Fruit fly (Drosophila melanogaster) whole organism, embryonic: ENCODE data around the gene Obp99b.

Experiments used
- Adf1 ChIP-seq: fragments of 200-800 bp; sonication (Bioruptor generic); IDR thresholded peaks from 2 replicates; pipeline ENCODE4 v1.3.6; 2022; ENCODE audit warnings: missing biosample characterization, missing genetic modification characterization
- CG10147 ChIP-seq: fragments of 200-800 bp; sonication (Bioruptor generic); optimal IDR thresholded peaks from 2 replicates; lab custom pipeline; 2019; ENCODE audit warnings: missing biosample characterization, mild to moderate bottlenecking, missing genetic modification characterization, moderate library complexity
- CG10321 ChIP-seq: fragments of 200-800 bp; sonication (Bioruptor generic); IDR thresholded peaks from 2 replicates; pipeline ENCODE4 v1.3.6; 2022; ENCODE audit warnings: missing biosample characterization, missing genetic modification characterization
- CG12391 ChIP-seq: fragments of 200-800 bp; sonication (Bioruptor generic); optimal IDR thresholded peaks from 3 replicates; lab custom pipeline; 2018; ENCODE audit warnings: missing biosample characterization, mild to moderate bottlenecking, missing genetic modification characterization, moderate library complexity
- CG14014 ChIP-seq: fragments of 200-800 bp; sonication (Bioruptor generic); IDR thresholded peaks from 2 replicates; pipeline ENCODE4 v1.3.6; 2022; ENCODE audit warnings: missing biosample characterization, missing genetic modification characterization
- CG15479 ChIP-seq: fragments of 200-800 bp; sonication (Bioruptor generic); optimal IDR thresholded peaks from 3 replicates; lab custom pipeline; 2019; ENCODE audit warnings: missing biosample characterization, mild to moderate bottlenecking, missing genetic modification characterization, moderate library complexity
- CG15696 ChIP-seq: fragments of 200-800 bp; sonication (Bioruptor generic); optimal IDR thresholded peaks from 2 replicates; lab custom pipeline; 2019; ENCODE audit warnings: missing biosample characterization, mild to moderate bottlenecking, missing genetic modification characterization, moderate library complexity
- CG16813 ChIP-seq: fragments of 200-800 bp; sonication (Bioruptor generic); IDR thresholded peaks from 3 replicates; pipeline ENCODE4 v1.3.6; 2022; ENCODE audit warnings: missing biosample characterization, missing genetic modification characterization; ENCODE audit not compliant: partially characterized antibody
- CG1832 ChIP-seq: fragments of 200-800 bp; sonication (Bioruptor generic); optimal IDR thresholded peaks from 2 replicates; lab custom pipeline; 2017; ENCODE audit warnings: missing biosample characterization, mild to moderate bottlenecking, missing genetic modification characterization, inconsistent platforms
- CG31388 ChIP-seq: fragments of 200-800 bp; sonication (Bioruptor generic); optimal IDR thresholded peaks from 2 replicates; lab custom pipeline; 2016; ENCODE audit warnings: missing biosample characterization, missing genetic modification characterization
- CG32767 ChIP-seq: fragments of 200-800 bp; sonication (Bioruptor generic); IDR thresholded peaks from 2 replicates; pipeline ENCODE4 v1.3.6; 2022; ENCODE audit warnings: missing biosample characterization, missing genetic modification characterization
- CG6791 ChIP-seq: fragments of 200-800 bp; sonication (Bioruptor generic); IDR thresholded peaks from 3 replicates; pipeline ENCODE4 v1.3.6; 2022; ENCODE audit warnings: missing biosample characterization, missing genetic modification characterization; ENCODE audit not compliant: partially characterized antibody
- CG7987 ChIP-seq: fragments of 200-800 bp; sonication (Bioruptor generic); optimal IDR thresholded peaks from 2 replicates; lab custom pipeline; 2018; ENCODE audit warnings: missing biosample characterization, mild to moderate bottlenecking, missing genetic modification characterization, moderate library complexity
- CG8478 ChIP-seq: fragments of >200 bp; optimal IDR thresholded peaks from 2 replicates; lab custom pipeline; 2018
- D ChIP-seq, 2 experiments: fragments of 200-800 bp in 1 of 2; fragments of >200 bp in 1 of 2; sonication (Bioruptor generic) in 1 of 2; optimal IDR thresholded peaks; 2 replicates in 1 of 2; 3 replicates in 1 of 2; lab custom pipeline; 2017; ENCODE audit warnings: mild to moderate bottlenecking in 1 of 2, missing biosample characterization in 1 of 2, missing genetic modification characterization in 1 of 2, missing genetic modification reagents in 1 of 2
- Deaf1 ChIP-seq: fragments of 200-800 bp; optimal IDR thresholded peaks from 3 replicates; lab custom pipeline; 2019; ENCODE audit warnings: missing biosample characterization, mild to moderate bottlenecking, missing genetic modification characterization, moderate library complexity
- Dll ChIP-seq: fragments of 200-800 bp; sonication (Bioruptor generic); IDR thresholded peaks from 4 replicates; pipeline ENCODE4 v1.3.6; 2022; ENCODE audit warnings: missing biosample characterization, missing genetic modification characterization; ENCODE audit not compliant: partially characterized antibody
- Elba2 ChIP-seq: fragments of 200-800 bp; sonication (Bioruptor generic); optimal IDR thresholded peaks from 3 replicates; lab custom pipeline; 2016; ENCODE audit warnings: missing biosample characterization, missing genetic modification characterization
- Jarid2 ChIP-seq: fragments of 200-800 bp; sonication (Bioruptor generic); optimal IDR thresholded peaks from 3 replicates; lab custom pipeline; 2017; ENCODE audit warnings: mild to moderate bottlenecking, missing biosample characterization, missing genetic modification reagents, missing genetic modification characterization
- Nf-YA ChIP-seq: fragments of 200-800 bp; sonication (Bioruptor generic); IDR thresholded peaks from 2 replicates; pipeline ENCODE4 v1.3.6; 2022; ENCODE audit warnings: missing biosample characterization, missing genetic modification characterization
- Nf-YB ChIP-seq: fragments of 200-800 bp; sonication (Bioruptor generic); optimal IDR thresholded peaks from 3 replicates; lab custom pipeline; 2019; ENCODE audit warnings: missing biosample characterization, mild to moderate bottlenecking, missing genetic modification characterization, moderate library complexity
- Nf-YC ChIP-seq: fragments of 200-800 bp; optimal IDR thresholded peaks from 3 replicates; lab custom pipeline; 2019; ENCODE audit warnings: missing biosample characterization, mild to moderate bottlenecking, missing genetic modification characterization, moderate library complexity
- Scr ChIP-seq: fragments of 200-800 bp; sonication (Bioruptor generic); IDR thresholded peaks from 2 replicates; pipeline ENCODE4 v1.3.6; 2022; ENCODE audit warnings: missing biosample characterization, missing genetic modification characterization; ENCODE audit not compliant: partially characterized antibody
- Trl ChIP-seq, 3 experiments: fragments of >200 bp in 2 of 3; fragments of 200-800 bp in 1 of 3; sonication (Bioruptor generic) in 1 of 3; optimal IDR thresholded peaks; 2 replicates in 1 of 3; 3 replicates in 2 of 3; lab custom pipeline; 2016 to 2017; ENCODE audit warnings: missing biosample characterization in 1 of 3, missing genetic modification characterization in 1 of 3
- al ChIP-seq: fragments of 200-800 bp; sonication (Bioruptor generic); IDR thresholded peaks from 2 replicates; pipeline ENCODE4 v1.3.6; 2022; ENCODE audit warnings: missing biosample characterization, missing genetic modification characterization
- bab2 ChIP-seq: fragments of 200-800 bp; sonication (Bioruptor generic); optimal IDR thresholded peaks from 2 replicates; lab custom pipeline; 2016; ENCODE audit warnings: missing biosample characterization, missing genetic modification characterization
- btn ChIP-seq: fragments of 200-800 bp; sonication (Bioruptor generic); optimal IDR thresholded peaks from 2 replicates; lab custom pipeline; 2016; ENCODE audit warnings: missing biosample characterization, missing genetic modification characterization
- cg ChIP-seq: fragments of 200-800 bp; sonication (Bioruptor generic); optimal IDR thresholded peaks from 3 replicates; lab custom pipeline; 2019; ENCODE audit warnings: missing biosample characterization, mild to moderate bottlenecking, missing genetic modification characterization, moderate library complexity
- chinmo ChIP-seq: fragments of 200-800 bp; sonication (Bioruptor generic); IDR thresholded peaks from 4 replicates; pipeline ENCODE4 v1.3.6; 2022; ENCODE audit warnings: missing biosample characterization, missing genetic modification characterization; ENCODE audit not compliant: partially characterized antibody
- ewg ChIP-seq: fragments of 200-800 bp; sonication (Bioruptor generic); optimal IDR thresholded peaks from 3 replicates; lab custom pipeline; 2017; ENCODE audit warnings: mild to moderate bottlenecking, missing biosample characterization, missing genetic modification reagents, missing genetic modification characterization
- fu2 ChIP-seq: fragments of 200-800 bp; sonication (Bioruptor generic); optimal IDR thresholded peaks from 2 replicates; lab custom pipeline; 2016; ENCODE audit warnings: missing biosample characterization, missing genetic modification characterization
- gsb-n ChIP-seq: fragments of 200-800 bp; sonication (Bioruptor generic); optimal IDR thresholded peaks from 3 replicates; lab custom pipeline; 2018; ENCODE audit warnings: missing biosample characterization, mild to moderate bottlenecking, missing genetic modification characterization
- hbn ChIP-seq: fragments of 200-800 bp; sonication (Bioruptor generic); IDR thresholded peaks from 2 replicates; pipeline ENCODE4 v1.3.6; 2022; ENCODE audit warnings: missing biosample characterization, missing genetic modification characterization; ENCODE audit not compliant: partially characterized antibody
- jumu ChIP-seq: fragments of 200-800 bp; sonication (Bioruptor generic); optimal IDR thresholded peaks from 3 replicates; lab custom pipeline; 2016; ENCODE audit warnings: missing biosample characterization, missing genetic modification characterization
- nau ChIP-seq: fragments of 200-800 bp; sonication (Bioruptor generic); optimal IDR thresholded peaks from 3 replicates; lab custom pipeline; 2017; ENCODE audit warnings: missing biosample characterization, mild to moderate bottlenecking, missing genetic modification characterization, missing genetic modification reagents
- nmo ChIP-seq: fragments of 200-800 bp; sonication (Bioruptor generic); optimal IDR thresholded peaks from 2 replicates; lab custom pipeline; 2018; ENCODE audit warnings: missing biosample characterization, mild to moderate bottlenecking, missing genetic modification characterization, moderate library complexity
- seq ChIP-seq: fragments of 200-800 bp; sonication (Bioruptor generic); IDR thresholded peaks from 2 replicates; pipeline ENCODE4 v1.3.6; 2022; ENCODE audit warnings: missing biosample characterization, missing genetic modification characterization
- tup ChIP-seq: fragments of 200-800 bp; sonication (Bioruptor generic); optimal IDR thresholded peaks from 2 replicates; lab custom pipeline; 2016; ENCODE audit warnings: missing biosample characterization, mild to moderate bottlenecking, missing genetic modification characterization, moderate library complexity
- vnd ChIP-seq: fragments of 200-800 bp; sonication (Bioruptor generic); IDR thresholded peaks from 3 replicates; pipeline ENCODE4 v1.3.6; 2022; ENCODE audit warnings: missing biosample characterization, missing genetic modification characterization; ENCODE audit not compliant: partially characterized antibody
- yki ChIP-seq: fragments of >200 bp; optimal IDR thresholded peaks from 3 replicates; lab custom pipeline; 2018
- zen2 ChIP-seq: fragments of 200-800 bp; sonication (Bioruptor generic); IDR thresholded peaks from 3 replicates; pipeline ENCODE4 v1.3.6; 2022; ENCODE audit warnings: missing biosample characterization, missing genetic modification characterization; ENCODE audit not compliant: partially characterized antibody

Obp99b gene

dm6 chr3R:29692009-29692641, 24.6 kb downstream of the Obp99b start, which contains the start of gene dmrt99B (continued):
- no peak for TF ChIP-seq al
- TF ChIP-seq vnd (GFP tag; lab: Robert Waterston, UW): no peak
- TF ChIP-seq bab2 (GFP tag; lab: Kevin White, UChicago): no peak
- TF ChIP-seq Nf-YC: peak; percentile 96
- TF ChIP-seq jumu (GFP tag; lab: Kevin White, UChicago): no peak
- no peak for TF ChIP-seq Jarid2 (GFP tag; lab: Kevin White, UChicago)
- no peak for TF ChIP-seq hbn (GFP tag; lab: Robert Waterston, UW)
- TF ChIP-seq gsb-n (tag; lab: Kevin White, UChicago): no peak
- no peak for TF ChIP-seq CG12391 (tag; lab: Kevin White, UChicago)
- TF ChIP-seq CG6791 (GFP tag; lab: Robert Waterston, UW): 0 out of 3 replicates have a peak, but pooled peaks have one; percentile 6
- peak; percentile 91 for TF ChIP-seq Adf1 (GFP tag; lab: Robert Waterston, UW)
- TF ChIP-seq CG32767 (GFP tag; lab: Robert Waterston, UW): 0 out of 2 replicates have a peak, but pooled peaks have one; percentile 15
- no peak for TF ChIP-seq CG31388 (GFP tag; lab: Kevin White, UChicago)
- no peak for TF ChIP-seq CG15696
- TF ChIP-seq seq (GFP tag; lab: Robert Waterston, UW): peak; percentile 84; the same call in 1 of the 2 replicates
- TF ChIP-seq, all 482 proteins: peak for 17

dm6 chr3R:29690960-29691527, 25.7 kb downstream of the Obp99b start:
- TF ChIP-seq Nf-YA (GFP tag; lab: Robert Waterston, UW): 0 out of 2 replicates have a peak, but pooled peaks have one; percentile 37
- no peak for TF ChIP-seq btn (GFP tag; lab: Kevin White, UChicago)
- peak; percentile 20; the same call in 1 of the 2 replicates for TF ChIP-seq Adf1 (GFP tag; lab: Robert Waterston, UW)
- TF ChIP-seq cg: peak; percentile 78
- TF ChIP-seq Nf-YB (GFP tag; lab: Kevin White, UChicago): peak; percentile 95
- peak; percentile 53 for TF ChIP-seq Deaf1 (tag; lab: Kevin White, UChicago)
- peak; percentile 82 for TF ChIP-seq CG10321 (GFP tag; lab: Robert Waterston, UW)
- peak; percentile 69 for TF ChIP-seq yki (lab: Kevin White, UChicago)
- TF ChIP-seq Scr (GFP tag; lab: Robert Waterston, UW): no peak
- peak; percentile 79 for TF ChIP-seq Elba2 (GFP tag; lab: Kevin White, UChicago)
- TF ChIP-seq CG7987 (GFP tag; lab: Kevin White, UChicago): no peak
- TF ChIP-seq CG16813 (GFP tag; lab: Robert Waterston, UW): 0 out of 3 replicates have a peak, but pooled peaks have one; percentile 34
- peak; percentile 4 for TF ChIP-seq CG8478 (lab: Kevin White, UChicago)
- TF ChIP-seq Jarid2 (GFP tag; lab: Kevin White, UChicago): peak; percentile 42
- TF ChIP-seq chinmo (GFP tag; lab: Robert Waterston, UW): 0 out of 4 replicates have a peak, but pooled peaks have one; percentile 23
- peak; percentile 89 for TF ChIP-seq D (optimal IDR thresholded peaks at IDR 0.05; lab: Kevin White, UChicago)
- no peak for TF ChIP-seq D (GFP tag; optimal IDR thresholded peaks at IDR 0.05; lab: Kevin White, UChicago)
- TF ChIP-seq nmo (GFP tag; lab: Kevin White, UChicago): no peak
- no peak for TF ChIP-seq tup (GFP tag; lab: Kevin White, UChicago)
- TF ChIP-seq CG14014: no peak
- TF ChIP-seq CG1832: peak; percentile 93
- 0 out of 4 replicates have a peak, but pooled peaks have one; percentile 28 for TF ChIP-seq Dll (GFP tag; lab: Robert Waterston, UW)
- peak; percentile 59; the same call in 1 of the 2 replicates for TF ChIP-seq seq (GFP tag; lab: Robert Waterston, UW)
- no peak for TF ChIP-seq nau (GFP tag; lab: Kevin White, UChicago)
- TF ChIP-seq zen2: 0 out of 3 replicates have a peak, but pooled peaks have one; percentile 37
- no peak for TF ChIP-seq fu2 (GFP tag; lab: Kevin White, UChicago)
- peak; percentile 95 for TF ChIP-seq Nf-YC
- TF ChIP-seq ewg (GFP tag; lab: Kevin White, UChicago): peak; percentile 90
- TF ChIP-seq Trl (optimal IDR thresholded peaks at IDR 0.05; lab: Kevin White, UChicago): peak; percentile 67 to 87
- TF ChIP-seq Trl (GFP tag; optimal IDR thresholded peaks at IDR 0.05; lab: Kevin White, UChicago): no peak
- TF ChIP-seq CG15479: peak; percentile 39
- TF ChIP-seq CG10147 (GFP tag; lab: Kevin White, UChicago): no peak
